Worm (Caenorhabditis elegans) whole organism, young adult: ENCODE results near the gene K11E4.6.

ENCODE experiments used
- D2030.7 ChIP-seq: fragments of 200-800 bp; sonication (Bioruptor generic); IDR thresholded peaks from 2 replicates; pipeline ENCODE4 v1.3.6; 2022; ENCODE audit warnings: missing genetic modification reagents, missing genetic modification characterization, missing compliant biosample characterization
- F33H1.4 ChIP-seq: fragments of 200-800 bp; sonication (Bioruptor generic); IDR thresholded peaks from 2 replicates; pipeline ENCODE4 v1.3.6; 2022; ENCODE audit warnings: missing genetic modification reagents, missing genetic modification characterization, missing compliant biosample characterization
- F57C9.4 ChIP-seq: sonication (generic microtip); optimal IDR thresholded peaks from 2 replicates; lab custom pipeline; 2017; ENCODE audit warnings: mild to moderate bottlenecking, missing genetic modification characterization, missing compliant biosample characterization
- Y53G8AR.9 ChIP-seq: fragments of 200-800 bp; sonication (Bioruptor generic); conservative IDR thresholded peaks from 2 replicates; pipeline ENCODE4 v1.3.6; 2022; ENCODE audit warnings: missing genetic modification reagents, missing genetic modification characterization, missing compliant biosample characterization
- ama-1 ChIP-seq, 3 experiments: fragments of 150-350 bp in 1 of 3; sonication (generic microtip) in 2 of 3; optimal IDR thresholded peaks; 2 replicates each; lab custom pipeline; 2014 to 2018; ENCODE audit warnings: missing biosample characterization in 2 of 3, missing genetic modification characterization in 2 of 3, missing genetic modification reagents in 2 of 3
- ccch-3 ChIP-seq: fragments of 200-800 bp; sonication (Bioruptor generic); optimal IDR thresholded peaks from 2 replicates; lab custom pipeline; 2018; ENCODE audit warnings: mild to moderate bottlenecking, missing genetic modification characterization, missing compliant biosample characterization
- ets-4 ChIP-seq: fragments of 200-800 bp; sonication (Bioruptor generic); optimal IDR thresholded peaks from 2 replicates; lab custom pipeline; 2018; ENCODE audit warnings: mild to moderate bottlenecking, missing genetic modification characterization, missing compliant biosample characterization
- lir-1 ChIP-seq: fragments of 200-800 bp; sonication (Bioruptor generic); conservative IDR thresholded peaks from 2 replicates; pipeline ENCODE4 v1.3.6; 2022; ENCODE audit warnings: missing genetic modification reagents, missing genetic modification characterization, missing compliant biosample characterization
- nfyb-1 ChIP-seq: fragments of 200-800 bp; sonication (Bioruptor generic); IDR thresholded peaks from 2 replicates; pipeline ENCODE4 v1.3.6; 2022; ENCODE audit warnings: missing genetic modification reagents, missing genetic modification characterization, missing compliant biosample characterization
- pha-4 ChIP-seq: fragments of 150-350 bp; sonication (generic microtip); optimal IDR thresholded peaks from 2 replicates; lab custom pipeline; 2014; ENCODE audit warnings: missing biosample characterization, missing genetic modification reagents, missing genetic modification characterization
- unc-62 ChIP-seq: fragments of 150-350 bp; optimal IDR thresholded peaks from 2 replicates; lab custom pipeline; 2014; ENCODE audit warnings: missing biosample characterization, missing genetic modification reagents, missing genetic modification characterization
- zfh-2 ChIP-seq: fragments of 200-800 bp; sonication (Bioruptor generic); conservative IDR thresholded peaks from 2 replicates; pipeline ENCODE4 v1.3.6; 2022; ENCODE audit warnings: missing genetic modification reagents, missing genetic modification characterization, missing compliant biosample characterization
- ztf-6 ChIP-seq: fragments of 200-800 bp; sonication (Bioruptor generic); IDR thresholded peaks from 2 replicates; pipeline ENCODE4 v1.3.6; 2022; ENCODE audit warnings: missing genetic modification reagents, missing genetic modification characterization, missing compliant biosample characterization

DNA sequence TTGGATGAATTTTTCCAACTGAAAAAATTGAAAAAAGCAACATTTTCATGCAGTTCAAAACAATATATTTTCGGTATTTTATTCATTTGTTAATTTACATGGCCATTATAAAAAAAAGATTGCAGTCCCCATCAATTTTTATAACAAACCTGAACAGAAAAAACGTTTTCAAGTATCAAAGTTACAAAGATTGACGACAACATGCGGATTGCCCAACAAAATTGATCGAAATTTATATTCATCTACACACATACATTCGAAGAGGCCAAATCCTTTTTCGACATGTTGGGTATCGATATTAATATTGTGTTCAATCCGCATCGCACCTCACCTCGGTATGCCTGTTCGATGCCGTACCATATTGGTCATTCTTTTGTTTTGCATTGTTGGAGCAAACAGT is 10.6 kb upstream of the K11E4.6 start, which contains the start of gene K11E4.1:
- TF ChIP-seq D2030.7 (GFP tag; lab: Robert Waterston, UW) (no peak), zfh-2 (GFP tag; lab: Robert Waterston, UW) (no peak), Y53G8AR.9 (no peak), ztf-6 (GFP tag; lab: Robert Waterston, UW) (no peak), pha-4 (tag; lab: Kevin White, UChicago) (no peak), ccch-3 (GFP tag; lab: Kevin White, UChicago) (no peak), nfyb-1 (GFP tag; lab: Robert Waterston, UW) (no peak), ama-1 (optimal IDR thresholded peaks at IDR 0.05; lab: Kevin White, UChicago) (no peak), ama-1 (GFP tag; optimal IDR thresholded peaks at IDR 0.05; lab: Kevin White, UChicago) (no peak), F33H1.4 (GFP tag; lab: Robert Waterston, UW) (no peak), ets-4 (GFP tag; lab: Kevin White, UChicago) (no peak), lir-1 (GFP tag; lab: Robert Waterston, UW) (no peak), unc-62 (GFP tag; lab: Kevin White, UChicago) (no peak), F57C9.4 (tag; lab: Kevin White, UChicago) (no peak)
